Worm (Caenorhabditis elegans): ENCODE measurements around the gene srh-39.

DNA sequence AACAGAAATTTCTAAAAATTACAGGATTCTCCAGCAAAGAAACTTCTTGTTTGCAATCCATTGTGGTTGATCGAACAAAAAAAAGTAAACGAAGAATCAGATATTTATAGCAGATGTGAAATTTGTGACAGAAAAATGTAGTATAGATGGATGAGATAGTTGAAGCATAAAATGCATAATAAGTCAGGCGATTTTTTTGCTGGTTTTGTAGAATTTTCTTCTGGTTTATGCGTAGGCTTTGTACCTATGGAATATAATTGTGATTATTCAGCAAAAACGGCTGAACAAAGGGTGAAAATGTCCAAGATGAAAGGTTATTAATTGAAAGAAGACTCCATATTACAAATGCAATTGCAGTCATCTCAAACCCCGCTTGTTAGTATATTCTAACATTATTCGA is at the start of gene srh-39:
- TF ChIP-seq tbx-2 (tag; optimal IDR thresholded peaks at IDR 0.05) (no peak), skn-1 (tag; optimal IDR thresholded peaks at IDR 0.05) (no peak), daf-12 (tag; optimal IDR thresholded peaks at IDR 0.05) (no peak), nhr-77 (tag; optimal IDR thresholded peaks at IDR 0.05) (no peak), unc-62 (GFP tag; optimal IDR thresholded peaks at IDR 0.05) (no peak), fkh-10 (GFP tag; optimal IDR thresholded peaks at IDR 0.05) (no peak), pqm-1 (tag; optimal IDR thresholded peaks at IDR 0.05) (no peak), egl-27 (tag; optimal IDR thresholded peaks at IDR 0.05) (no peak)

Measured in whole organism, L3 larva.